Worm (Caenorhabditis elegans): ENCODE data around the gene lips-7.
A peak's percentile ranks its signal among the peaks of the same experiment; 100 is the strongest.

lips-7 gene

ce11 chrII:551245-551904 is at the start of gene lips-7:
Gene lips-7 (plus strand): TSS chrII:551854.
- TF ChIP-seq nfya-1 (tag; optimal IDR thresholded peaks at IDR 0.05; ENCODE audit: borderline replicate concordance, insufficient read depth) (peak; percentile 39), zfh-2 (GFP tag; conservative IDR thresholded peaks at IDR 0.05) (peak; percentile 73), nfya-2 (GFP tag; IDR thresholded peaks at IDR 0.05) (no peak), snpc-4 (GFP tag; optimal IDR thresholded peaks at IDR 0.05) (no peak), snpc-4 (tag; optimal IDR thresholded peaks at IDR 0.05) (no peak)

DNA sequence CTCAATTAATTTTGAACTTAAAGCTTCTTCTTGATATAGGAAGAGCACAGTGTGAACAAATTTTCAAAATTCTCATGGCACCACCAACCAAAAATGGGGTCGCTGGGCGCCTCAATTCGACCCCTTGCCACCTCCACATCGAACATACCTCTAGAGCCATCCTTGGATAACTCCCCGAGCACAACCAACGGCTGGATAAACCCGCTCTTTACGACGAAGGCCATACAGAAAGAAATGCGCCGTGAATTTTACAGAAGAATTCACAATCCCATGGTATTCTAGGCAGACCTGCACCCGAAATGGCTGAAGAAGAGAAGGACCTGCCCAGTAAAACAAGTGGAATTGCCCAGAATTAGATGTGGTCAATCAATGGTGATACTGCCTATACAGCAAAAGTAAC is 49.0 kb upstream of the lips-7 start:
- TF ChIP-seq dpff-1 (tag; optimal IDR thresholded peaks at IDR 0.05) (no peak), ceh-40 (GFP tag; IDR thresholded peaks at IDR 0.05) (no peak), Y95B8A.8 (GFP tag; IDR thresholded peaks at IDR 0.05) (no peak), attf-3 (GFP tag; conservative IDR thresholded peaks at IDR 0.05) (no peak), die-1 (tag; optimal IDR thresholded peaks at IDR 0.05) (no peak), lin-26 (GFP tag; IDR thresholded peaks at IDR 0.05) (no peak), ztf-3 (GFP tag; optimal IDR thresholded peaks at IDR 0.05) (no peak), lsl-1 (GFP tag; optimal IDR thresholded peaks at IDR 0.05) (no peak), madf-6 (GFP tag; IDR thresholded peaks at IDR 0.05) (no peak), nhr-27 (tag; optimal IDR thresholded peaks at IDR 0.05) (no peak), unc-62 (GFP tag; optimal IDR thresholded peaks at IDR 0.05) (no peak), mes-4 (tag; optimal IDR thresholded peaks at IDR 0.05) (no peak), hmg-1.2 (GFP tag; IDR thresholded peaks at IDR 0.05) (no peak), him-1 (tag; optimal IDR thresholded peaks at IDR 0.05) (no peak)

ce11 chrII:506069-506468 is 45.6 kb upstream of the lips-7 start:
- TF ChIP-seq rcor-1 (GFP tag; IDR thresholded peaks at IDR 0.05) (no peak), him-1 (tag; optimal IDR thresholded peaks at IDR 0.05) (no peak), mcd-1 (GFP tag; IDR thresholded peaks at IDR 0.05) (peak; percentile 76), somi-1 (GFP tag; optimal IDR thresholded peaks at IDR 0.05) (no peak), hmg-1.2 (GFP tag; IDR thresholded peaks at IDR 0.05) (peak; percentile 90), ztf-18 (tag; optimal IDR thresholded peaks at IDR 0.05) (peak; percentile 34), efl-1 (GFP tag; optimal IDR thresholded peaks at IDR 0.05) (peak; percentile 56)

DNA sequence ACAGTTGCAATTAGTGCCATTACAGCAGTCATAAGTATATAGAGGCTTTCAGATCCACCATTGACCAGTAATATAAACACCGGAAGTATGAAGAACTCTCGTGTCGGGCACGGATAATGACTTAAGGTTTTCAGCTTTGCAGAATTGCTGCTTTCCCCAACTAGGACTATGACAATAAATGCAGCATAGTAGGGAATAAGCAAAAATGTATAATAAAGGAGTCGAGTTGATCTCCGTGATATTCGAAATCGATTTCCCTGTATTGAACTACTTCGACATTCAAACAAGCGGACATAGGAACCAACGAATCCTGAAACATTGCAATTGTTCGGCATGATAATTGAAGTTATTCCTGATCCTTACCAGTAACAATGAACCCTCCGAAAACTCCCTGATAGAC is 43.1 kb upstream of the lips-7 start:
- TF ChIP-seq hsf-1 (GFP tag; IDR thresholded peaks at IDR 0.05): no peak
- no peak for TF ChIP-seq repo-1 (tag; optimal IDR thresholded peaks at IDR 0.05)
- TF ChIP-seq K11D2.4 (GFP tag; IDR thresholded peaks at IDR 0.05): no peak
- no peak for TF ChIP-seq snpc-1.3 (tag; optimal IDR thresholded peaks at IDR 0.05; ENCODE audit: insufficient read depth)
- no peak for TF ChIP-seq sea-2 (GFP tag; IDR thresholded peaks at IDR 0.05)
- no peak for TF ChIP-seq nfya-2 (GFP tag; IDR thresholded peaks at IDR 0.05)
- no peak for TF ChIP-seq efl-1 (GFP tag; optimal IDR thresholded peaks at IDR 0.05)
- TF ChIP-seq F39B2.1 (GFP tag; IDR thresholded peaks at IDR 0.05): no peak

ce11 chrII:509230-509629 is 42.4 kb upstream of the lips-7 start, which contains the start of gene srh-105:
Gene srh-105 (minus strand): TSS chrII:509330.
- TF ChIP-seq bed-2 (GFP tag; IDR thresholded peaks at IDR 0.05) (no peak), zfh-2 (GFP tag; conservative IDR thresholded peaks at IDR 0.05) (no peak), K12H6.12 (tag; optimal IDR thresholded peaks at IDR 0.05) (no peak), aptf-3 (GFP tag; IDR thresholded peaks at IDR 0.05) (no peak), ztf-25 (GFP tag; IDR thresholded peaks at IDR 0.05) (no peak), ekl-4 (GFP tag; IDR thresholded peaks at IDR 0.05) (no peak), sea-2 (GFP tag; IDR thresholded peaks at IDR 0.05) (no peak), C17E4.6 (GFP tag; IDR thresholded peaks at IDR 0.05) (no peak), attf-5 (GFP tag; optimal IDR thresholded peaks at IDR 0.05) (no peak), B0261.1 (tag; optimal IDR thresholded peaks at IDR 0.05) (no peak), aptf-2 (GFP tag; conservative IDR thresholded peaks at IDR 0.05) (no peak), lag-1 (GFP tag; IDR thresholded peaks at IDR 0.05) (no peak), lin-35 (GFP tag; optimal IDR thresholded peaks at IDR 0.05) (no peak), ztf-6 (GFP tag; IDR thresholded peaks at IDR 0.05) (no peak)

All from whole organism, young adult.